Worm (Caenorhabditis elegans) whole organism, L1 larva: Measurements from ENCODE around the gene best-1.

ENCODE experiments used
- C16A3.4 ChIP-seq: fragments of 150-350 bp; optimal IDR thresholded peaks from 2 replicates; lab custom pipeline; 2014; ENCODE audit warnings: missing biosample characterization, missing genetic modification characterization
- aha-1 ChIP-seq: fragments of 150-350 bp; optimal IDR thresholded peaks from 2 replicates; lab custom pipeline; 2014; ENCODE audit warnings: missing biosample characterization, missing genetic modification characterization
- aly-2 ChIP-seq: fragments of 150-350 bp; optimal IDR thresholded peaks from 2 replicates; lab custom pipeline; 2014; ENCODE audit warnings: missing biosample characterization, missing genetic modification characterization
- ama-1 ChIP-seq: fragments of 150-350 bp; optimal IDR thresholded peaks from 2 replicates; lab custom pipeline; 2014
- ceh-63 ChIP-seq: fragments of 200-800 bp; sonication (Bioruptor generic); optimal IDR thresholded peaks from 2 replicates; lab custom pipeline; 2018; ENCODE audit warnings: mild to moderate bottlenecking, missing genetic modification characterization, missing compliant biosample characterization
- ceh-88 ChIP-seq: fragments of 200-800 bp; sonication (Bioruptor generic); IDR thresholded peaks from 2 replicates; pipeline ENCODE4 v1.3.6; 2022; ENCODE audit warnings: missing genetic modification characterization, missing compliant biosample characterization
- ceh-90 ChIP-seq: sonication (generic microtip); optimal IDR thresholded peaks from 2 replicates; lab custom pipeline; 2016; ENCODE audit warnings: missing genetic modification characterization, missing compliant biosample characterization
- ces-1 ChIP-seq: fragments of 150-350 bp; optimal IDR thresholded peaks from 2 replicates; lab custom pipeline; 2014; ENCODE audit warnings: missing biosample characterization, missing genetic modification reagents, missing genetic modification characterization
- dsc-1 ChIP-seq: sonication (generic microtip); optimal IDR thresholded peaks from 2 replicates; lab custom pipeline; 2016; ENCODE audit warnings: mild to moderate bottlenecking, missing genetic modification characterization, missing compliant biosample characterization
- efl-1 ChIP-seq, 4 experiments: fragments of 150-350 bp; optimal IDR thresholded peaks in 3 of 4; peaks in 1 of 4; 1 replicate in 1 of 4; 2 replicates in 3 of 4; lab custom pipeline; 2014; ENCODE audit warnings: missing biosample characterization in 2 of 4, missing genetic modification characterization in 2 of 4, missing genetic modification reagents in 2 of 4
- egl-13 ChIP-seq: sonication (generic microtip); optimal IDR thresholded peaks from 2 replicates; lab custom pipeline; 2016; ENCODE audit warnings: missing genotype, missing genetic modification reagents, missing genetic modification characterization, missing compliant biosample characterization
- egl-27 ChIP-seq, 2 experiments: fragments of 150-350 bp in 1 of 2; sonication (generic microtip); optimal IDR thresholded peaks; 3 replicates each; lab custom pipeline; 2017 to 2018; ENCODE audit warnings: missing biosample characterization in 2 of 2, missing genetic modification characterization in 2 of 2, missing genetic modification reagents in 2 of 2
- fkh-10 ChIP-seq: sonication (generic microtip); optimal IDR thresholded peaks from 2 replicates; lab custom pipeline; 2017; ENCODE audit warnings: missing biosample characterization, missing genetic modification reagents, missing genetic modification characterization
- fkh-4 ChIP-seq: sonication (generic microtip); optimal IDR thresholded peaks from 2 replicates; lab custom pipeline; 2016; ENCODE audit warnings: missing compliant biosample characterization, missing genetic modification characterization, borderline replicate concordance
- fkh-8 ChIP-seq: sonication (generic microtip); optimal IDR thresholded peaks from 2 replicates; lab custom pipeline; 2016; ENCODE audit warnings: mild to moderate bottlenecking, missing genetic modification characterization, missing compliant biosample characterization
- fos-1 ChIP-seq: fragments of 150-350 bp; optimal IDR thresholded peaks from 2 replicates; lab custom pipeline; 2014; ENCODE audit warnings: missing biosample characterization, missing genetic modification characterization
- grh-1 ChIP-seq: fragments of 200-800 bp; sonication (Bioruptor generic); IDR thresholded peaks from 2 replicates; pipeline ENCODE4 v1.3.6; 2022; ENCODE audit warnings: missing genetic modification reagents, missing genetic modification characterization, missing compliant biosample characterization
- hlh-17 ChIP-seq: fragments of 200-800 bp; sonication (Bioruptor generic); optimal IDR thresholded peaks from 2 replicates; lab custom pipeline; 2018; ENCODE audit warnings: missing genetic modification characterization, mild to moderate bottlenecking, missing compliant biosample characterization, moderate library complexity, borderline replicate concordance
- hlh-4 ChIP-seq: sonication (generic microtip); optimal IDR thresholded peaks from 2 replicates; lab custom pipeline; 2016; ENCODE audit warnings: mild to moderate bottlenecking, missing genetic modification characterization, missing compliant biosample characterization
- irx-1 ChIP-seq: sonication (generic microtip); optimal IDR thresholded peaks from 2 replicates; lab custom pipeline; 2016; ENCODE audit warnings: missing genetic modification characterization, missing compliant biosample characterization
- lin-13 ChIP-seq: fragments of 150-350 bp; optimal IDR thresholded peaks from 2 replicates; lab custom pipeline; 2014; ENCODE audit warnings: missing biosample characterization, missing genetic modification reagents, missing genetic modification characterization
- lin-14 ChIP-seq: fragments of 200-800 bp; sonication (Bioruptor generic); optimal IDR thresholded peaks from 2 replicates; lab custom pipeline; 2018; ENCODE audit warnings: mild to moderate bottlenecking, missing genetic modification characterization, moderate library complexity, missing compliant biosample characterization
- lin-15B ChIP-seq: fragments of 150-350 bp; sonication (generic microtip); optimal IDR thresholded peaks from 3 replicates; lab custom pipeline; 2014; ENCODE audit warnings: missing biosample characterization, missing genetic modification characterization
- lir-3 ChIP-seq: sonication (generic microtip); optimal IDR thresholded peaks from 2 replicates; lab custom pipeline; 2016; ENCODE audit warnings: mild to moderate bottlenecking, missing genetic modification characterization, moderate library complexity, missing compliant biosample characterization; ENCODE audit not compliant: poor library complexity
- mdl-1 ChIP-seq, 2 experiments: fragments of 150-350 bp; optimal IDR thresholded peaks; 2 replicates each; lab custom pipeline; 2014 to 2017; ENCODE audit warnings: missing biosample characterization in 2 of 2, missing genetic modification characterization in 2 of 2, inconsistent platforms in 1 of 2
- mep-1 ChIP-seq: fragments of 150-350 bp; optimal IDR thresholded peaks from 2 replicates; lab custom pipeline; 2014; ENCODE audit warnings: missing biosample characterization, missing genetic modification characterization
- nhr-28 ChIP-seq: fragments of 150-350 bp; optimal IDR thresholded peaks from 2 replicates; lab custom pipeline; 2014; ENCODE audit warnings: missing biosample characterization, missing genetic modification characterization
- nhr-76 ChIP-seq: sonication (generic microtip); optimal IDR thresholded peaks from 2 replicates; lab custom pipeline; 2017; ENCODE audit warnings: missing biosample characterization, missing genetic modification characterization
- nhr-77 ChIP-seq: fragments of 150-350 bp; optimal IDR thresholded peaks from 2 replicates; lab custom pipeline; 2014; ENCODE audit warnings: missing biosample characterization, missing genetic modification characterization
- nhr-84 ChIP-seq: sonication (generic microtip); optimal IDR thresholded peaks from 2 replicates; lab custom pipeline; 2017; ENCODE audit warnings: missing biosample characterization, missing genetic modification characterization
- nhr-85 ChIP-seq: sonication (generic microtip); peaks from one replicate; lab custom pipeline; 2016; ENCODE audit warnings: missing genetic modification characterization, inconsistent platforms, missing compliant biosample characterization
- nhr-90 ChIP-seq: sonication (generic microtip); optimal IDR thresholded peaks from 2 replicates; lab custom pipeline; 2016; ENCODE audit warnings: mild to moderate bottlenecking, missing genetic modification characterization, missing compliant biosample characterization; ENCODE audit not compliant: poor library complexity
- pag-3 ChIP-seq: sonication (generic microtip); optimal IDR thresholded peaks from 2 replicates; lab custom pipeline; 2017; ENCODE audit warnings: missing genetic modification characterization, mild to moderate bottlenecking, missing compliant biosample characterization, antibody characterized with exemption, borderline replicate concordance; ENCODE audit not compliant: insufficient read depth
- pax-3 ChIP-seq: fragments of 200-800 bp; sonication (Bioruptor generic); optimal IDR thresholded peaks from 2 replicates; lab custom pipeline; 2018; ENCODE audit warnings: mild to moderate bottlenecking, missing genetic modification characterization, moderate library complexity, missing compliant biosample characterization
- rnt-1 ChIP-seq: sonication (generic microtip); optimal IDR thresholded peaks from 2 replicates; lab custom pipeline; 2016; ENCODE audit warnings: mild to moderate bottlenecking, missing genetic modification characterization, moderate library complexity, missing compliant biosample characterization
- skn-1 ChIP-seq: fragments of 150-350 bp; optimal IDR thresholded peaks from 2 replicates; lab custom pipeline; 2014; ENCODE audit warnings: missing biosample characterization, missing genetic modification characterization
- snu-23 ChIP-seq: sonication (generic microtip); optimal IDR thresholded peaks from 2 replicates; lab custom pipeline; 2016; ENCODE audit warnings: missing genetic modification characterization, missing compliant biosample characterization
- sptf-1 ChIP-seq: fragments of 150-350 bp; optimal IDR thresholded peaks from 2 replicates; lab custom pipeline; 2014; ENCODE audit warnings: missing biosample characterization, missing genetic modification characterization
- sup-37 ChIP-seq: fragments of 200-800 bp; sonication (Bioruptor generic); optimal IDR thresholded peaks from 2 replicates; lab custom pipeline; 2018; ENCODE audit warnings: mild to moderate bottlenecking, missing genetic modification characterization, missing compliant biosample characterization
- tbx-2 ChIP-seq: sonication (generic microtip); optimal IDR thresholded peaks from 2 replicates; lab custom pipeline; 2016; ENCODE audit warnings: missing genetic modification characterization, missing compliant biosample characterization
- unc-130 ChIP-seq: fragments of 150-350 bp; optimal IDR thresholded peaks from 2 replicates; lab custom pipeline; 2017; ENCODE audit warnings: missing biosample characterization, missing genetic modification characterization, inconsistent platforms
- unc-30 ChIP-seq: sonication (generic microtip); optimal IDR thresholded peaks from 2 replicates; lab custom pipeline; 2017; ENCODE audit warnings: missing biosample characterization, missing genetic modification characterization
- vab-15 ChIP-seq: sonication (generic microtip); optimal IDR thresholded peaks from 2 replicates; lab custom pipeline; 2017; ENCODE audit warnings: missing genotype, mild to moderate bottlenecking, missing genetic modification characterization, missing compliant biosample characterization
- xbp-1 ChIP-seq: sonication (generic microtip); optimal IDR thresholded peaks from 2 replicates; lab custom pipeline; 2016; ENCODE audit warnings: missing genetic modification characterization, missing compliant biosample characterization
- ztf-11 ChIP-seq, 2 experiments: sonication (generic microtip); optimal IDR thresholded peaks; 2 replicates each; lab custom pipeline; 2016 to 2017; ENCODE audit warnings: missing genetic modification characterization in 2 of 2, missing biosample characterization in 1 of 2, missing compliant biosample characterization in 1 of 2

Gene best-1

DNA sequence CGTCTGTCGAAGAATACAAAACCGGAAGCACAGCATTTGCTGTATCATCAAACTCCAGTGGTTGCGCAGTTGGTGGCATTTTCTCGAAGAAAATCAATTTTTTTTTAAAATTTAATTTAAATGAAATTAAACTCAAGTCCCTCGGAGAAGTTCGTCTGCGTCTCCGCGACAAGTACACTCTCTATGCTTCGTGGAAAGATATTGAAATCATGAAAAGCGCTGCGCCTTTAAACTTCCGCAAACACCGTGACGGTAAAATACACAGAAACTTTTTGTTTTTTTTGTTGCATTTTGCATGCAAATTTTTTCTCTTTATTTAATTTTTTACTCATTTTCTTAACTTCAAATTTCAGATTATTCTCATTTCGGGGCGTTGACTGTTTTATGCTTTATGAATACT is 10.9 kb downstream of the best-1 start, which contains the start of the genes dli-1, tin-9.2 and exos-4.1 (continued):
- TF ChIP-seq nhr-28 (tag; lab: Kevin White, UChicago) (no peak), lin-15B (peak; percentile 62), sup-37 (GFP tag; lab: Kevin White, UChicago) (no peak), egl-13 (tag; lab: Kevin White, UChicago) (peak; percentile 49), ceh-88 (GFP tag; lab: Robert Waterston, UW) (no peak), fkh-10 (GFP tag; lab: Kevin White, UChicago) (no peak), xbp-1 (tag; lab: Kevin White, UChicago) (peak; percentile 78), unc-30 (no peak), nhr-76 (no peak), nhr-77 (tag; lab: Kevin White, UChicago) (peak; percentile 17), rnt-1 (tag; lab: Kevin White, UChicago) (peak; percentile 69), nhr-84 (tag; lab: Kevin White, UChicago) (no peak), C16A3.4 (tag; lab: Kevin White, UChicago) (peak; percentile 53)

DNA sequence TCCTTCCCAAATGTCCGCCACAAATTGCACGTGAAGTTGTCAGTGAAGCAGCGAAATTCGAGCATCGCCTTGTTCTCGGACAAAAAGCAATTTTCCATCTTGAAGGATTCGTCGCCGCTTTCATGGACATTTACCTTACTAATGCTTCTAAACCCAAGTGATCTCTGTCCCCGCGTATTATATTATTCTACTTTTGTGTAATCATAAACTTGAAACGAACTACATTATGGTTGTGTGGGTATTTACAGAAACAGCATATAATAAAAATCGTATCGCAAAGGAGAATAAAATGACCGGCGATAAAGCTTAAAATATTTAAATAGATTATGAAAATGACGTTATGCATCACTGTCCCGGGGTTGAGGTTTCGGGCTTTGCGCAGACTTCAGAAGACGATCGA is 12.8 kb downstream of the best-1 start:
- TF ChIP-seq lin-13 (no peak), vab-15 (tag; lab: Kevin White, UChicago) (no peak), nhr-90 (tag; lab: Kevin White, UChicago) (no peak), aly-2 (tag; lab: Kevin White, UChicago) (peak; percentile 13), lin-14 (no peak), C16A3.4 (tag; lab: Kevin White, UChicago) (no peak), fkh-4 (tag; lab: Kevin White, UChicago) (no peak)

DNA sequence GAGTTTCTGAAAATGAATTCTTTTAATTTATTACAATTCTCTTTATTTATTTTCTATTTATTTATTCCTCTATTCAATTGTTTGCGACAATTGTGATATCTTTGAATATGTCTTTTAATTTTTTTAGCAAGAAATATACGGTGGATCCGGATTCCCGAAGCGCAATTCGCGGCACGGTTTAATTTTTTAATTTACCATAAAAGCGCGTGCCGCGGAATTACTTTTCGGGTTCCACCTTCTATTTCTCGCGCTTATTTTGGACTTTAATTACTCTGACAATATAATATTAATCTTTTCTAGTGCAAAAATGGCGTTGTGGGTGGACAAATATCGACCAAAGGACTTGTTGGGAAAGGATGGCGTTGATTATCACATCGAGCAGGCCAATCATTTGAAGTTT is 14.1 kb downstream of the best-1 start, which contains the start of gene rfc-3:
Gene rfc-3 (plus strand): TSS at position 301 of the 400 bp plus-strand sequence.
- TF ChIP-seq ces-1 (GFP tag; lab: Kevin White, UChicago) (no peak), efl-1 (optimal IDR thresholded peaks at IDR 0.05; lab: Kevin White, UChicago) (no peak), efl-1 (GFP tag; optimal IDR thresholded peaks at IDR 0.05 in 1 of 2; lab: Kevin White, UChicago) (peak in 1 of 2 experiments; percentile 57)

DNA sequence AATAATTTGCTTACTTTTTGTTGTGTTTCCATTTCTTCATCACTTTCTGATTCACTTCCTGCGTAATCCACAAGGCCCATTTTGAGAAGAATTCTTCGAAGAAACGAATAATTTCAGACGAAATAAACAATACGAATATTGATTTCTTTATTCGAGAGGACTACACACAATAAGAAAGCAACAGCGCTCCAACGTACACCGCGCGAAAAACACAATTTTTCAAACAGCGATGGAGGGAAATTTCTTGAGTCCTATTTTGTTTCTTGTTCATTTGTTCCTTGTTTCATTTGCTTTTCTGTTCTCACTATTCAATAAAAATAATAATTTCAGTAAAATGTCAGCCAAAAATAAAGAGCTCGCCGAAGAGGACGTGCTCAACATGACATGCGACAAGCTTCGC is 15.9 kb downstream of the best-1 start, which contains the start of the genes prcc-1 and C39E9.12:
Gene prcc-1 (minus strand): TSS at position 119 of the 400 bp plus-strand sequence.
Gene C39E9.12 (plus strand): TSS at position 331 of the 400 bp plus-strand sequence.
- TF ChIP-seq skn-1 (tag; lab: Kevin White, UChicago) = peak; percentile 66
- TF ChIP-seq ces-1 (GFP tag; lab: Kevin White, UChicago) = no peak
- TF ChIP-seq mep-1 (tag; lab: Kevin White, UChicago) = no peak
- peak; percentile 93 to 94 for TF ChIP-seq efl-1 (optimal IDR thresholded peaks at IDR 0.05; lab: Kevin White, UChicago)
- TF ChIP-seq efl-1 (GFP tag; optimal IDR thresholded peaks at IDR 0.05 in 1 of 2; lab: Kevin White, UChicago) = peak; percentile 92 to 99
- no peak for TF ChIP-seq pax-3
- TF ChIP-seq egl-27 (tag; optimal IDR thresholded peaks at IDR 0.05; lab: Kevin White, UChicago) = no peak
- no peak for TF ChIP-seq ceh-63 (GFP tag; lab: Kevin White, UChicago)
- TF ChIP-seq dsc-1 = peak; percentile 21
- no peak for TF ChIP-seq unc-30
- no peak for TF ChIP-seq aha-1 (tag; lab: Kevin White, UChicago)
- no peak for TF ChIP-seq fkh-4 (tag; lab: Kevin White, UChicago)
- TF ChIP-seq nhr-85 (tag; lab: Kevin White, UChicago) = peak; percentile 46
- TF ChIP-seq tbx-2 (tag; lab: Kevin White, UChicago) = peak; percentile 37
- TF ChIP-seq egl-13 (tag; lab: Kevin White, UChicago) = no peak
- peak; percentile 56 for TF ChIP-seq fkh-8 (tag; lab: Kevin White, UChicago)
- TF ChIP-seq ama-1 (lab: Kevin White, UChicago) = no peak
- TF ChIP-seq mdl-1 (tag; optimal IDR thresholded peaks at IDR 0.05; lab: Kevin White, UChicago) = peak in 1 of 2 experiments; percentile 56
- TF ChIP-seq hlh-4 (tag; lab: Kevin White, UChicago) = no peak
- TF ChIP-seq vab-15 (tag; lab: Kevin White, UChicago) = no peak
- TF ChIP-seq pag-3 (tag; lab: Kevin White, UChicago) = no peak
- TF ChIP-seq snu-23 (GFP tag; lab: Kevin White, UChicago) = peak; percentile 80
- no peak for TF ChIP-seq ztf-11 (tag; optimal IDR thresholded peaks at IDR 0.05; lab: Kevin White, UChicago)
- TF ChIP-seq grh-1 (GFP tag; lab: Robert Waterston, UW) = no peak
- peak; percentile 63 for TF ChIP-seq fos-1 (tag; lab: Kevin White, UChicago)
- TF ChIP-seq fkh-10 (GFP tag; lab: Kevin White, UChicago) = no peak
- TF ChIP-seq unc-130 (tag; lab: Kevin White, UChicago) = peak; percentile 73
- peak; percentile 10 for TF ChIP-seq lir-3 (tag; lab: Kevin White, UChicago)
- TF ChIP-seq ceh-88 (GFP tag; lab: Robert Waterston, UW) = no peak
- no peak for TF ChIP-seq sptf-1 (tag; lab: Kevin White, UChicago)
- no peak for TF ChIP-seq ceh-90 (tag; lab: Kevin White, UChicago)
- no peak for TF ChIP-seq hlh-17 (GFP tag; lab: Kevin White, UChicago)
- no peak for TF ChIP-seq irx-1 (tag; lab: Kevin White, UChicago)
